Fruit fly (Drosophila melanogaster) whole organism, embryonic: ENCODE measurements around the gene CG10512.

Source experiments
- CG1602 ChIP-seq: fragments of 200-800 bp; sonication (Bioruptor generic); optimal IDR thresholded peaks from 3 replicates; lab custom pipeline; 2016; ENCODE audit warnings: missing biosample characterization, missing genetic modification characterization
- CTCF ChIP-seq: fragments of 200-800 bp; sonication (Bioruptor generic); optimal IDR thresholded peaks from 2 replicates; lab custom pipeline; 2017; ENCODE audit warnings: missing biosample characterization, mild to moderate bottlenecking, missing genetic modification characterization, moderate library complexity
- Mrtf ChIP-seq: fragments of 200-800 bp; sonication (Bioruptor generic); IDR thresholded peaks from 3 replicates; pipeline ENCODE4 v1.3.6; 2022; ENCODE audit warnings: missing biosample characterization, missing genetic modification characterization
- bigmax ChIP-seq: fragments of 200-800 bp; sonication (Bioruptor generic); optimal IDR thresholded peaks from 2 replicates; lab custom pipeline; 2018; ENCODE audit warnings: missing biosample characterization, mild to moderate bottlenecking, missing genetic modification characterization
- jigr1 ChIP-seq: fragments of 200-800 bp; sonication (Bioruptor generic); IDR thresholded peaks from 3 replicates; pipeline ENCODE4 v1.3.6; 2022; ENCODE audit warnings: missing biosample characterization, missing genetic modification characterization

DNA sequence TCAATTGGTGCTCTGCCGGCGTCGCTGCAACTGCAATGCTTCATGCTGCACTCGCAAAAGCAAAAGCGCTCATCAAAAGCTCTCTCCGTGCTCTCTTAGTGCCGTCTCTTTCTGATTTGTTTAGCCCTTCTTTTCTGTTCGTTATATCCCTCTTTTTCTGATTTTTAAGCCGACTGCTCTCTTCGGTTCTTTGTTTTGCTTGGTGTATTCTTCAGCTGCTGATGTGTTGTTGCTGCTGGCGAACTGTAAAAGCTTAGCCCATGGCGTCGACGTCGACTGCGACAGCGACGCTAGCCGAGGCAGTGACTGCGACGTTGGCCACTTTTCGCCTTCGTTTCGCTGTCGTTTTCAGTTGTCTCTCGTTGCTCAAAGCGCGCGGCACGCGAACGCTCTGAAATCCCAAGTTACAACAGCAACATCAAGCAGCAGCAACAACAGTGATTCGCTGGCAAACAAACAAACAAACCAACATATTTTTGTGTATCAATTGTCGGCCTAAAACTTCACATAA lies 37.3 kb downstream of the CG10512 start:
- TF ChIP-seq jigr1 (GFP tag; lab: Robert Waterston, UW) (no peak), Mrtf (GFP tag; lab: Robert Waterston, UW) (no peak), CG1602 (GFP tag; lab: Kevin White, UChicago) (no peak), bigmax (GFP tag; lab: Kevin White, UChicago) (no peak), CTCF (GFP tag; lab: Kevin White, UChicago) (no peak)
